Fruit fly (Drosophila melanogaster): ENCODE measurements around the gene CG10559.

CG10559 gene

DNA sequence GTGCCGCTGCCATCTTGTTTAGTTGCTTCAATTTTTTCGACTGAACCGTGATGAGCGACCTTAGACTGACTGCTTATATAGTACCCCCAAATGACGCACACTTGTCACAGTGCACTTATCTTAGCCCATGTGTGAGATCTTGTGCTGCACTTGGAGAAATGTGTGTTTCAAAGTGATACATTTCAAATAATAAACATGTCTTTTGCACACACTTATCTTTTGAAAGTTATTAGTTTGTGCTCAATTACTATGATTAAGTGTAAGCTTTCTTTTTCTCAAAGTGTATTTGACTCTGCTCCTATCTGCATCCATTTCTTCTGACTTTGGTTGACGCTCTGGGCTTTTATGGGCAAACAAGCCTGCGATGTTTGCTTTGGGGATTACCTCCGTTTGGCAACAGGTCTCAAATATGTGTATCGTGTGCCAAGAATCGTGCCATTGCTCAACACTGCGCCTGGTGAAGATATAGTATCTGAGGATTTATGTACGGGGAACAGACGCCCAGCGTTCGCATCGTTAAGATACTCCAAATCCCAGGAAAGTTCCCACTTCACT lies 36.0 kb downstream of the CG10559 start, which contains the start of gene CG10514:
TSS of gene CG10514 (minus strand) at position 51 of the 555 bp plus-strand sequence.
- TF ChIP-seq psq (GFP tag; optimal IDR thresholded peaks at IDR 0.05) (peak; percentile 18), sv (GFP tag; optimal IDR thresholded peaks at IDR 0.05) (no peak), GATAd (GFP tag; optimal IDR thresholded peaks at IDR 0.05) (no peak), woc (GFP tag; optimal IDR thresholded peaks at IDR 0.05) (no peak), brk (GFP tag; optimal IDR thresholded peaks at IDR 0.05) (no peak), Myc (optimal IDR thresholded peaks at IDR 0.05) (no peak), Sp1 (GFP tag; optimal IDR thresholded peaks at IDR 0.05) (peak; percentile 10), foxo (GFP tag; optimal IDR thresholded peaks at IDR 0.05) (peak in 1 of 2 experiments; percentile 18), dl (GFP tag; optimal IDR thresholded peaks at IDR 0.05; ENCODE audit: insufficient read depth in 1 of 2, partially characterized antibody in 2 of 2) (no peak), Mio (GFP tag; optimal IDR thresholded peaks at IDR 0.05) (no peak), lola (GFP tag; optimal IDR thresholded peaks at IDR 0.05) (no peak), Rel (GFP tag; optimal IDR thresholded peaks at IDR 0.05) (no peak), Rel (tag; optimal IDR thresholded peaks at IDR 0.05) (no peak), sage (GFP tag; optimal IDR thresholded peaks at IDR 0.05) (no peak), Hr83 (GFP tag; optimal IDR thresholded peaks at IDR 0.05; ENCODE audit: poor library complexity, severe bottlenecking) (peak; percentile 77), dmrt93B (GFP tag; optimal IDR thresholded peaks at IDR 0.05) (no peak), ey (GFP tag; optimal IDR thresholded peaks at IDR 0.05) (peak; percentile 4), CG32264 (GFP tag; optimal IDR thresholded peaks at IDR 0.05) (no peak), usp (GFP tag; optimal IDR thresholded peaks at IDR 0.05) (no peak), fru (GFP tag; optimal IDR thresholded peaks at IDR 0.05) (peak; percentile 13), rgr (GFP tag; optimal IDR thresholded peaks at IDR 0.05) (peak; percentile 24), OdsH (GFP tag; optimal IDR thresholded peaks at IDR 0.05) (peak; percentile 43), br (GFP tag; optimal IDR thresholded peaks at IDR 0.05) (peak; percentile 36), Abd-B (GFP tag; optimal IDR thresholded peaks at IDR 0.05) (no peak)

- no peak for TF ChIP-seq Rel (GFP tag; optimal IDR thresholded peaks at IDR 0.05)
- TF ChIP-seq Rel (tag; optimal IDR thresholded peaks at IDR 0.05): no peak
- TF ChIP-seq rgr (GFP tag; optimal IDR thresholded peaks at IDR 0.05): no peak
- no peak for TF ChIP-seq psq (GFP tag; optimal IDR thresholded peaks at IDR 0.05)
- TF ChIP-seq Abd-B (GFP tag; optimal IDR thresholded peaks at IDR 0.05): no peak
- no peak for TF ChIP-seq CG32264 (GFP tag; optimal IDR thresholded peaks at IDR 0.05)
- TF ChIP-seq Myc (optimal IDR thresholded peaks at IDR 0.05): no peak
- TF ChIP-seq sv (GFP tag; optimal IDR thresholded peaks at IDR 0.05): no peak
- no peak for TF ChIP-seq ey (GFP tag; optimal IDR thresholded peaks at IDR 0.05)
- no peak for TF ChIP-seq Jra (GFP tag; optimal IDR thresholded peaks at IDR 0.05)
- no peak for TF ChIP-seq CG9705 (GFP tag; optimal IDR thresholded peaks at IDR 0.05)
- TF ChIP-seq GATAd (GFP tag; optimal IDR thresholded peaks at IDR 0.05): no peak
- TF ChIP-seq Mio (GFP tag; optimal IDR thresholded peaks at IDR 0.05): no peak
- no peak for TF ChIP-seq tai (GFP tag; optimal IDR thresholded peaks at IDR 0.05)
- no peak for TF ChIP-seq dl (GFP tag; optimal IDR thresholded peaks at IDR 0.05; ENCODE audit: insufficient read depth in 1 of 2, partially characterized antibody in 2 of 2)
- no peak for TF ChIP-seq Dfd (GFP tag; optimal IDR thresholded peaks at IDR 0.05)
- TF ChIP-seq Hr83 (GFP tag; optimal IDR thresholded peaks at IDR 0.05; ENCODE audit: poor library complexity, severe bottlenecking): no peak
- TF ChIP-seq sage (GFP tag; optimal IDR thresholded peaks at IDR 0.05): no peak
- TF ChIP-seq CrebA (GFP tag; optimal IDR thresholded peaks at IDR 0.05; ENCODE audit: borderline replicate concordance): no peak
- no peak for TF ChIP-seq jim (GFP tag; optimal IDR thresholded peaks at IDR 0.05)
These were observed 38.8 kb downstream of the CG10559 start, which contains the start of gene CG10513 for dm6 chr3R:25277112-25277511. Gene CG10513, minus strand, starts transcription at chr3R:25277212.

- TF ChIP-seq tai (GFP tag; optimal IDR thresholded peaks at IDR 0.05) (no peak), Abd-B (GFP tag; optimal IDR thresholded peaks at IDR 0.05) (no peak), Dif (GFP tag; optimal IDR thresholded peaks at IDR 0.05; ENCODE audit: partially characterized antibody) (no peak), Myc (optimal IDR thresholded peaks at IDR 0.05) (no peak), lola (GFP tag; optimal IDR thresholded peaks at IDR 0.05) (no peak), psq (GFP tag; optimal IDR thresholded peaks at IDR 0.05) (no peak), OdsH (GFP tag; optimal IDR thresholded peaks at IDR 0.05) (no peak), CG9705 (GFP tag; optimal IDR thresholded peaks at IDR 0.05) (no peak), Hnf4 (GFP tag; optimal IDR thresholded peaks at IDR 0.05) (no peak)
These were observed 40.6 kb downstream of the CG10559 start for dm6 chr3R:25275276-25275675.

- TF ChIP-seq CG9705 (GFP tag; optimal IDR thresholded peaks at IDR 0.05): no peak
- TF ChIP-seq lola (GFP tag; optimal IDR thresholded peaks at IDR 0.05): no peak
- TF ChIP-seq N (GFP tag; optimal IDR thresholded peaks at IDR 0.05): no peak
- TF ChIP-seq br (GFP tag; optimal IDR thresholded peaks at IDR 0.05): no peak
- no peak for TF ChIP-seq foxo (GFP tag; optimal IDR thresholded peaks at IDR 0.05)
- TF ChIP-seq tai (GFP tag; optimal IDR thresholded peaks at IDR 0.05): no peak
- TF ChIP-seq jim (GFP tag; optimal IDR thresholded peaks at IDR 0.05): no peak
- no peak for TF ChIP-seq Sp1 (GFP tag; optimal IDR thresholded peaks at IDR 0.05)
- no peak for TF ChIP-seq dl (GFP tag; optimal IDR thresholded peaks at IDR 0.05; ENCODE audit: insufficient read depth in 1 of 2, partially characterized antibody in 2 of 2)
- no peak for TF ChIP-seq Vsx2 (GFP tag; optimal IDR thresholded peaks at IDR 0.05; ENCODE audit: partially characterized antibody)
- no peak for TF ChIP-seq Hnf4 (GFP tag; optimal IDR thresholded peaks at IDR 0.05)
- TF ChIP-seq usp (GFP tag; optimal IDR thresholded peaks at IDR 0.05): no peak
- TF ChIP-seq h (GFP tag; optimal IDR thresholded peaks at IDR 0.05): no peak
- no peak for TF ChIP-seq pan (optimal IDR thresholded peaks at IDR 0.05)
- TF ChIP-seq fru (GFP tag; optimal IDR thresholded peaks at IDR 0.05): no peak
- no peak for TF ChIP-seq woc (GFP tag; optimal IDR thresholded peaks at IDR 0.05)
- TF ChIP-seq Hr78 (GFP tag; optimal IDR thresholded peaks at IDR 0.05): no peak
- TF ChIP-seq Dif (GFP tag; optimal IDR thresholded peaks at IDR 0.05; ENCODE audit: partially characterized antibody): no peak
These were observed 42.4 kb downstream of the CG10559 start, which contains the start of gene CG11878 for dm6 chr3R:25273537-25273936. Gene CG11878, plus strand, starts transcription at chr3R:25273837.

Data from whole organism, wandering third instar larva.